Worm (Caenorhabditis elegans) whole organism, midembryonic: ENCODE results near the gene tbc-9.

Experiments
- flt-1 ChIP-seq: fragments of 200-800 bp; sonication (Bioruptor generic); IDR thresholded peaks from 2 replicates; pipeline ENCODE4 v1.3.6; 2022; ENCODE audit warnings: missing genetic modification characterization, missing compliant biosample characterization
- med-1 ChIP-seq: sonication (generic microtip); optimal IDR thresholded peaks from 2 replicates; lab custom pipeline; 2017; ENCODE audit warnings: missing genetic modification characterization, mild to moderate bottlenecking, missing compliant biosample characterization, antibody characterized with exemption, missing genetic modification reagents; ENCODE audit not compliant: insufficient read depth
- tab-1 ChIP-seq: fragments of 200-800 bp; sonication (Bioruptor generic); IDR thresholded peaks from 2 replicates; pipeline ENCODE4 v1.3.6; 2022; ENCODE audit warnings: missing genetic modification characterization, missing compliant biosample characterization

DNA sequence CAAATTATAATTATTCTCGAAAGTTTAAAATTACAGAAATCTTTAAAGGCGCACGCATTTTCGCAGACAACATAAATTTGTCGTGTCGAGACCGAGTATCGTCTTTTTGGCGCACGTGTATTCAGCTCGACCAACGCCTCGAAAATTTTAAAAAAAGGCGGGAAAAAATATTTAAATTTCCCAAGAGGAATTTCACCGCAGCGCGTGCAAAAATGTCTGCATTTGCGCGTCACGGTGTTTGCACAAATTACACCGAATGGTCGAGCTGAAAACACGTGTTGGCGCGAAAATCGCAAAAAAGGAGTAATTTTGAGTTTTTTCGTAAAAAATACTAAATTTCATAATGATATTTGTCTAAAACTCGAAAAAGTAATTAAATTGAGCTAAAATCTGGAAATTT, 51.9 kb downstream of the tbc-9 start:
- TF ChIP-seq tab-1 (GFP tag; lab: Robert Waterston, UW) (no peak), flt-1 (GFP tag; lab: Robert Waterston, UW) (no peak), med-1 (no peak)
